Worm (Caenorhabditis elegans) whole organism, L1 larva: ENCODE measurements around the gene C26H9A.3.

ENCODE experiments used
- C16A3.4 ChIP-seq: fragments of 150-350 bp; optimal IDR thresholded peaks from 2 replicates; lab custom pipeline; 2014; ENCODE audit warnings: missing biosample characterization, missing genetic modification characterization
- aha-1 ChIP-seq: fragments of 150-350 bp; optimal IDR thresholded peaks from 2 replicates; lab custom pipeline; 2014; ENCODE audit warnings: missing biosample characterization, missing genetic modification characterization
- aly-2 ChIP-seq: fragments of 150-350 bp; optimal IDR thresholded peaks from 2 replicates; lab custom pipeline; 2014; ENCODE audit warnings: missing biosample characterization, missing genetic modification characterization
- ama-1 ChIP-seq: fragments of 150-350 bp; optimal IDR thresholded peaks from 2 replicates; lab custom pipeline; 2014
- blmp-1 ChIP-seq: fragments of 150-350 bp; optimal IDR thresholded peaks from 2 replicates; lab custom pipeline; 2014; ENCODE audit warnings: missing biosample characterization, missing genetic modification characterization
- ceh-82 ChIP-seq, 3 experiments: fragments of 150-350 bp in 1 of 3; sonication (generic microtip) in 2 of 3; optimal IDR thresholded peaks; 2 replicates each; lab custom pipeline; 2014 to 2017; ENCODE audit warnings: missing biosample characterization in 3 of 3, missing genetic modification characterization in 3 of 3
- ceh-88 ChIP-seq: fragments of 200-800 bp; sonication (Bioruptor generic); IDR thresholded peaks from 2 replicates; pipeline ENCODE4 v1.3.6; 2022; ENCODE audit warnings: missing genetic modification characterization, missing compliant biosample characterization
- ceh-90 ChIP-seq: sonication (generic microtip); optimal IDR thresholded peaks from 2 replicates; lab custom pipeline; 2016; ENCODE audit warnings: missing genetic modification characterization, missing compliant biosample characterization
- dpl-1 ChIP-seq, 3 experiments: fragments of 150-350 bp in 2 of 3; sonication (generic microtip) in 1 of 3; optimal IDR thresholded peaks; 2 replicates each; lab custom pipeline; 2014 to 2017; ENCODE audit warnings: missing biosample characterization in 3 of 3, missing genetic modification characterization in 3 of 3, missing genetic modification reagents in 3 of 3
- dsc-1 ChIP-seq: sonication (generic microtip); optimal IDR thresholded peaks from 2 replicates; lab custom pipeline; 2016; ENCODE audit warnings: mild to moderate bottlenecking, missing genetic modification characterization, missing compliant biosample characterization
- efl-1 ChIP-seq, 4 experiments: fragments of 150-350 bp; optimal IDR thresholded peaks in 3 of 4; peaks in 1 of 4; 1 replicate in 1 of 4; 2 replicates in 3 of 4; lab custom pipeline; 2014; ENCODE audit warnings: missing biosample characterization in 2 of 4, missing genetic modification characterization in 2 of 4, missing genetic modification reagents in 2 of 4
- efl-3 ChIP-seq: fragments of 200-800 bp; sonication (Bioruptor generic); optimal IDR thresholded peaks from 2 replicates; lab custom pipeline; 2018; ENCODE audit warnings: mild to moderate bottlenecking, missing genetic modification characterization, missing compliant biosample characterization
- elt-2 ChIP-seq: sonication (generic microtip); optimal IDR thresholded peaks from 2 replicates; lab custom pipeline; 2016; ENCODE audit warnings: missing genetic modification characterization, mild to moderate bottlenecking, inconsistent platforms, missing compliant biosample characterization, missing genetic modification reagents
- fkh-10 ChIP-seq: sonication (generic microtip); optimal IDR thresholded peaks from 2 replicates; lab custom pipeline; 2017; ENCODE audit warnings: missing biosample characterization, missing genetic modification reagents, missing genetic modification characterization
- fkh-4 ChIP-seq: sonication (generic microtip); optimal IDR thresholded peaks from 2 replicates; lab custom pipeline; 2016; ENCODE audit warnings: missing compliant biosample characterization, missing genetic modification characterization, borderline replicate concordance
- fkh-8 ChIP-seq: sonication (generic microtip); optimal IDR thresholded peaks from 2 replicates; lab custom pipeline; 2016; ENCODE audit warnings: mild to moderate bottlenecking, missing genetic modification characterization, missing compliant biosample characterization
- grh-1 ChIP-seq: fragments of 200-800 bp; sonication (Bioruptor generic); IDR thresholded peaks from 2 replicates; pipeline ENCODE4 v1.3.6; 2022; ENCODE audit warnings: missing genetic modification reagents, missing genetic modification characterization, missing compliant biosample characterization
- hlh-4 ChIP-seq: sonication (generic microtip); optimal IDR thresholded peaks from 2 replicates; lab custom pipeline; 2016; ENCODE audit warnings: mild to moderate bottlenecking, missing genetic modification characterization, missing compliant biosample characterization
- isw-1 ChIP-seq: fragments of 200-800 bp; sonication (Bioruptor generic); IDR thresholded peaks from 2 replicates; pipeline ENCODE4 v1.3.6; 2022; ENCODE audit warnings: missing genetic modification characterization, missing compliant biosample characterization
- lin-14 ChIP-seq: fragments of 200-800 bp; sonication (Bioruptor generic); optimal IDR thresholded peaks from 2 replicates; lab custom pipeline; 2018; ENCODE audit warnings: mild to moderate bottlenecking, missing genetic modification characterization, moderate library complexity, missing compliant biosample characterization
- lin-35 ChIP-seq, 2 experiments: fragments of 150-350 bp; optimal IDR thresholded peaks; 2 replicates each; lab custom pipeline; 2014; ENCODE audit warnings: missing biosample characterization in 2 of 2, missing genetic modification characterization in 2 of 2, missing genetic modification reagents in 2 of 2
- lir-3 ChIP-seq: sonication (generic microtip); optimal IDR thresholded peaks from 2 replicates; lab custom pipeline; 2016; ENCODE audit warnings: mild to moderate bottlenecking, missing genetic modification characterization, moderate library complexity, missing compliant biosample characterization; ENCODE audit not compliant: poor library complexity
- lsy-2 ChIP-seq, 2 experiments: fragments of 150-350 bp; optimal IDR thresholded peaks; 2 replicates each; lab custom pipeline; 2014; ENCODE audit warnings: missing biosample characterization in 2 of 2, missing genetic modification characterization in 2 of 2
- mef-2 ChIP-seq: fragments of 150-350 bp; optimal IDR thresholded peaks from 2 replicates; lab custom pipeline; 2014; ENCODE audit warnings: missing biosample characterization, missing genetic modification characterization
- nhr-11 ChIP-seq: fragments of 150-350 bp; optimal IDR thresholded peaks from 2 replicates; lab custom pipeline; 2014; ENCODE audit warnings: missing biosample characterization, missing genetic modification characterization
- nhr-19 ChIP-seq: fragments of 200-800 bp; sonication (Bioruptor generic); conservative IDR thresholded peaks from 2 replicates; pipeline ENCODE4 v1.3.6; 2022; ENCODE audit warnings: missing genetic modification characterization, missing compliant biosample characterization
- nhr-20 ChIP-seq: sonication (generic microtip); optimal IDR thresholded peaks from 2 replicates; lab custom pipeline; 2016; ENCODE audit warnings: mild to moderate bottlenecking, missing genetic modification characterization, missing compliant biosample characterization
- nhr-237 ChIP-seq: fragments of 150-350 bp; optimal IDR thresholded peaks from 2 replicates; lab custom pipeline; 2014; ENCODE audit warnings: missing biosample characterization, missing genetic modification characterization
- nhr-28 ChIP-seq: fragments of 150-350 bp; optimal IDR thresholded peaks from 2 replicates; lab custom pipeline; 2014; ENCODE audit warnings: missing biosample characterization, missing genetic modification characterization
- nhr-47 ChIP-seq: sonication (generic microtip); optimal IDR thresholded peaks from 2 replicates; lab custom pipeline; 2016; ENCODE audit warnings: mild to moderate bottlenecking, missing genetic modification characterization, moderate library complexity, missing compliant biosample characterization
- nhr-71 ChIP-seq: sonication (generic microtip); optimal IDR thresholded peaks from 2 replicates; lab custom pipeline; 2016; ENCODE audit warnings: mild to moderate bottlenecking, missing genetic modification characterization, moderate library complexity, missing compliant biosample characterization
- nhr-77 ChIP-seq: fragments of 150-350 bp; optimal IDR thresholded peaks from 2 replicates; lab custom pipeline; 2014; ENCODE audit warnings: missing biosample characterization, missing genetic modification characterization
- nhr-84 ChIP-seq: sonication (generic microtip); optimal IDR thresholded peaks from 2 replicates; lab custom pipeline; 2017; ENCODE audit warnings: missing biosample characterization, missing genetic modification characterization
- nhr-85 ChIP-seq: sonication (generic microtip); peaks from one replicate; lab custom pipeline; 2016; ENCODE audit warnings: missing genetic modification characterization, inconsistent platforms, missing compliant biosample characterization
- nhr-90 ChIP-seq: sonication (generic microtip); optimal IDR thresholded peaks from 2 replicates; lab custom pipeline; 2016; ENCODE audit warnings: mild to moderate bottlenecking, missing genetic modification characterization, missing compliant biosample characterization; ENCODE audit not compliant: poor library complexity
- pqm-1 ChIP-seq: sonication (generic microtip); optimal IDR thresholded peaks from 3 replicates; lab custom pipeline; 2017; ENCODE audit warnings: missing biosample characterization, missing genetic modification characterization
- rnt-1 ChIP-seq: sonication (generic microtip); optimal IDR thresholded peaks from 2 replicates; lab custom pipeline; 2016; ENCODE audit warnings: mild to moderate bottlenecking, missing genetic modification characterization, moderate library complexity, missing compliant biosample characterization
- snpc-4 ChIP-seq: fragments of 150-350 bp; optimal IDR thresholded peaks from 2 replicates; lab custom pipeline; 2014; ENCODE audit warnings: missing biosample characterization, missing genetic modification characterization
- snu-23 ChIP-seq: sonication (generic microtip); optimal IDR thresholded peaks from 2 replicates; lab custom pipeline; 2016; ENCODE audit warnings: missing genetic modification characterization, missing compliant biosample characterization
- sup-37 ChIP-seq: fragments of 200-800 bp; sonication (Bioruptor generic); optimal IDR thresholded peaks from 2 replicates; lab custom pipeline; 2018; ENCODE audit warnings: mild to moderate bottlenecking, missing genetic modification characterization, missing compliant biosample characterization
- swsn-7 ChIP-seq: sonication (generic microtip); optimal IDR thresholded peaks from 2 replicates; lab custom pipeline; 2016; ENCODE audit warnings: missing genetic modification characterization, missing compliant biosample characterization
- tbx-2 ChIP-seq: sonication (generic microtip); optimal IDR thresholded peaks from 2 replicates; lab custom pipeline; 2016; ENCODE audit warnings: missing genetic modification characterization, missing compliant biosample characterization
- unc-130 ChIP-seq: fragments of 150-350 bp; optimal IDR thresholded peaks from 2 replicates; lab custom pipeline; 2017; ENCODE audit warnings: missing biosample characterization, missing genetic modification characterization, inconsistent platforms
- unc-98 ChIP-seq: fragments of 200-800 bp; sonication (Bioruptor generic); IDR thresholded peaks from 2 replicates; pipeline ENCODE4 v1.3.6; 2022; ENCODE audit warnings: missing genetic modification characterization, missing compliant biosample characterization
- xbp-1 ChIP-seq: sonication (generic microtip); optimal IDR thresholded peaks from 2 replicates; lab custom pipeline; 2016; ENCODE audit warnings: missing genetic modification characterization, missing compliant biosample characterization
- ztf-11 ChIP-seq, 2 experiments: sonication (generic microtip); optimal IDR thresholded peaks; 2 replicates each; lab custom pipeline; 2016 to 2017; ENCODE audit warnings: missing genetic modification characterization in 2 of 2, missing biosample characterization in 1 of 2, missing compliant biosample characterization in 1 of 2
- ztf-4 ChIP-seq: fragments of 150-350 bp; optimal IDR thresholded peaks from 2 replicates; lab custom pipeline; 2014; ENCODE audit warnings: missing biosample characterization, missing genetic modification characterization

The C26H9A.3 gene

ce11 chrIV:12605401-12605800, 33.8 kb downstream of the C26H9A.3 start, which contains the start of gene Y55D9A.2 (continued):
- no peak for TF ChIP-seq fkh-8 (tag; lab: Kevin White, UChicago)
- TF ChIP-seq nhr-71 (tag; lab: Kevin White, UChicago): peak; percentile 62
- no peak for TF ChIP-seq blmp-1 (tag; lab: Kevin White, UChicago)
- TF ChIP-seq unc-98 (GFP tag; lab: Robert Waterston, UW): no peak
- TF ChIP-seq lin-35 (GFP tag; optimal IDR thresholded peaks at IDR 0.05; lab: Kevin White, UChicago): peak; percentile 37 to 47
- TF ChIP-seq rnt-1 (tag; lab: Kevin White, UChicago): no peak
- TF ChIP-seq nhr-28: no peak
- no peak for TF ChIP-seq nhr-11
- TF ChIP-seq C16A3.4 (tag; lab: Kevin White, UChicago): no peak
- TF ChIP-seq ceh-90 (tag; lab: Kevin White, UChicago): peak; percentile 2
- no peak for TF ChIP-seq unc-130 (tag; lab: Kevin White, UChicago)
- no peak for TF ChIP-seq nhr-237
- TF ChIP-seq lsy-2 (tag; optimal IDR thresholded peaks at IDR 0.05; lab: Kevin White, UChicago): peak; percentile 52 to 71
- TF ChIP-seq grh-1 (GFP tag; lab: Robert Waterston, UW): no peak
- TF ChIP-seq nhr-77 (tag; lab: Kevin White, UChicago): peak; percentile 18
- peak; percentile 34 for TF ChIP-seq swsn-7
- peak in 1 of 3 experiments; percentile 23 for TF ChIP-seq ceh-82 (tag; optimal IDR thresholded peaks at IDR 0.05; lab: Kevin White, UChicago)
- TF ChIP-seq nhr-90 (tag; lab: Kevin White, UChicago): peak; percentile 46
- no peak for TF ChIP-seq fkh-4
- TF ChIP-seq fkh-10: no peak
- no peak for TF ChIP-seq nhr-84 (tag; lab: Kevin White, UChicago)

ce11 chrIV:12600941-12601340, 38.3 kb downstream of the C26H9A.3 start:
- peak; percentile 10 for TF ChIP-seq pqm-1 (tag; lab: Kevin White, UChicago)
- TF ChIP-seq nhr-71 (tag; lab: Kevin White, UChicago): no peak
- TF ChIP-seq elt-2 (tag; lab: Kevin White, UChicago): peak; percentile 55
- no peak for TF ChIP-seq tbx-2 (tag; lab: Kevin White, UChicago)
- no peak for TF ChIP-seq nhr-77 (tag; lab: Kevin White, UChicago)
- no peak for TF ChIP-seq aha-1
- peak in 1 of 2 experiments; percentile 24 for TF ChIP-seq lin-35 (GFP tag; optimal IDR thresholded peaks at IDR 0.05; lab: Kevin White, UChicago)
- TF ChIP-seq snpc-4 (tag; lab: Kevin White, UChicago): no peak
- TF ChIP-seq C16A3.4 (tag; lab: Kevin White, UChicago): no peak
- TF ChIP-seq nhr-11: no peak
- TF ChIP-seq nhr-47 (tag; lab: Kevin White, UChicago): no peak
- TF ChIP-seq dpl-1 (GFP tag; optimal IDR thresholded peaks at IDR 0.05; lab: Kevin White, UChicago): no peak
- TF ChIP-seq nhr-20: peak; percentile 7

- TF ChIP-seq efl-3 (GFP tag; lab: Kevin White, UChicago) (no peak), nhr-85 (tag; lab: Kevin White, UChicago) (no peak), isw-1 (GFP tag; lab: Robert Waterston, UW) (no peak), pqm-1 (tag; lab: Kevin White, UChicago) (peak; percentile 88), lir-3 (tag; lab: Kevin White, UChicago) (no peak), elt-2 (tag; lab: Kevin White, UChicago) (peak; percentile 90), nhr-19 (GFP tag; lab: Robert Waterston, UW) (no peak), ceh-82 (tag; optimal IDR thresholded peaks at IDR 0.05; lab: Kevin White, UChicago) (no peak), nhr-90 (tag; lab: Kevin White, UChicago) (no peak), snu-23 (GFP tag; lab: Kevin White, UChicago) (no peak), nhr-20 (peak; percentile 20), dsc-1 (tag; lab: Kevin White, UChicago) (no peak), ztf-4 (tag; lab: Kevin White, UChicago) (no peak), ztf-11 (tag; optimal IDR thresholded peaks at IDR 0.05; lab: Kevin White, UChicago) (no peak), nhr-77 (tag; lab: Kevin White, UChicago) (no peak), fkh-8 (tag; lab: Kevin White, UChicago) (no peak), ama-1 (no peak), grh-1 (GFP tag; lab: Robert Waterston, UW) (no peak), lin-35 (GFP tag; optimal IDR thresholded peaks at IDR 0.05; lab: Kevin White, UChicago) (peak in 1 of 2 experiments; percentile 27), sup-37 (GFP tag; lab: Kevin White, UChicago) (no peak), hlh-4 (tag; lab: Kevin White, UChicago) (no peak), rnt-1 (tag; lab: Kevin White, UChicago) (no peak), xbp-1 (tag; lab: Kevin White, UChicago) (no peak), efl-1 (optimal IDR thresholded peaks at IDR 0.05; lab: Kevin White, UChicago) (no peak), efl-1 (GFP tag; optimal IDR thresholded peaks at IDR 0.05 in 1 of 2; lab: Kevin White, UChicago) (no peak), ceh-88 (no peak), aly-2 (no peak), fkh-4 (no peak), mef-2 (tag; lab: Kevin White, UChicago) (no peak), lin-14 (peak; percentile 13)
Measured at ce11 chrIV:12599158-12599557, 40.1 kb downstream of the C26H9A.3 start, which contains the start of gene pgp-1. Gene pgp-1 (minus strand): TSS chrIV:12599169.
